Worm (Caenorhabditis elegans): Measurements from ENCODE around the gene ser-6.

ce11 chrIV:2959798-2960197, at the start of gene ser-6:
- TF ChIP-seq unc-62 (GFP tag; optimal IDR thresholded peaks at IDR 0.05) (no peak), ceh-82 (tag; optimal IDR thresholded peaks at IDR 0.05) (no peak), ztf-11 (tag; optimal IDR thresholded peaks at IDR 0.05) (no peak), C34B4.2 (tag; optimal IDR thresholded peaks at IDR 0.05) (no peak), egl-27 (tag; optimal IDR thresholded peaks at IDR 0.05) (no peak), nhr-12 (tag; optimal IDR thresholded peaks at IDR 0.05) (no peak), lsy-2 (tag; optimal IDR thresholded peaks at IDR 0.05) (no peak), nhr-237 (tag; optimal IDR thresholded peaks at IDR 0.05) (no peak), jun-1 (tag; optimal IDR thresholded peaks at IDR 0.05) (no peak), snpc-4 (tag; optimal IDR thresholded peaks at IDR 0.05) (no peak), rnt-1 (tag; optimal IDR thresholded peaks at IDR 0.05) (no peak), unc-130 (tag; optimal IDR thresholded peaks at IDR 0.05) (no peak)
